Worm (Caenorhabditis elegans): Measurements from ENCODE around the gene ndub-2.

The ndub-2 gene

DNA sequence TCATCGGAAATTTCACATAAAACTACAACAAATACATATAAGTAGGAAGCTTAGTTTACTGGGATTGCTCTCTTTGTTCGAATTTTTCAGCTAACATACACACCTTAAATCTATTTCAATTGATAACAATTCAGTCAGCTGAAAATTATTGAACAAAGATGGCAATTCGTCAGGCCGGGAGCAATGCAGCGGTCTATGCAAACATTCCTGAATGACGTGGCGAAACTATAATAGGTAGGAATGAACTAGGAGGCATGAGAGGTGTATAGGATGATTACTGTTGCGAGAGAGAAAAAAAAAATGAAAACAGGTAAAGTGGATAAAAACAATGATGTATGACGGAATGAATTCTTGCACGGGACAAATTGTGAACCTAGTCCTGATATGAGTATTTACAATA, 45.9 kb downstream of the ndub-2 start:
- TF ChIP-seq W03F9.2 (tag; optimal IDR thresholded peaks at IDR 0.05) (no peak), dao-5 (tag; optimal IDR thresholded peaks at IDR 0.05) (no peak), him-1 (tag; optimal IDR thresholded peaks at IDR 0.05) (no peak)

Measured in whole organism, L4/young adult.